Fruit fly (Drosophila melanogaster) whole organism, wandering third instar larva: ENCODE data around the gene Muc18B.

ENCODE experiments used
- Abd-B ChIP-seq: fragments of >200 bp; optimal IDR thresholded peaks from 2 replicates; lab custom pipeline; 2017; ENCODE audit warnings: missing biosample characterization, missing genetic modification characterization
- CG32264 ChIP-seq: fragments of 200-800 bp; sonication (Bioruptor generic); optimal IDR thresholded peaks from 2 replicates; lab custom pipeline; 2016; ENCODE audit warnings: missing biosample characterization, missing genetic modification characterization
- CrebA ChIP-seq: fragments of 200-800 bp; sonication (Bioruptor generic); optimal IDR thresholded peaks from 2 replicates; lab custom pipeline; 2016; ENCODE audit warnings: missing biosample characterization, mild to moderate bottlenecking, missing genetic modification characterization, borderline replicate concordance
- GATAd ChIP-seq: sonication (Bioruptor generic); optimal IDR thresholded peaks from 2 replicates; lab custom pipeline; 2016; ENCODE audit warnings: missing biosample characterization, missing genetic modification characterization
- br ChIP-seq: fragments of 200-800 bp; sonication (Bioruptor generic); optimal IDR thresholded peaks from 2 replicates; lab custom pipeline; 2016; ENCODE audit warnings: missing biosample characterization, missing genetic modification characterization
- ey ChIP-seq: fragments of 200-800 bp; sonication (Bioruptor generic); optimal IDR thresholded peaks from 2 replicates; lab custom pipeline; 2016; ENCODE audit warnings: missing biosample characterization, missing genetic modification characterization
- fru ChIP-seq: fragments of 200-800 bp; sonication (Bioruptor generic); optimal IDR thresholded peaks from 3 replicates; lab custom pipeline; 2016; ENCODE audit warnings: missing biosample characterization, mild to moderate bottlenecking, missing genetic modification characterization
- lola ChIP-seq: fragments of >200 bp; optimal IDR thresholded peaks from 2 replicates; lab custom pipeline; 2017; ENCODE audit warnings: missing biosample characterization, missing genetic modification characterization
- psq ChIP-seq: fragments of 200-800 bp; sonication (Bioruptor generic); optimal IDR thresholded peaks from 3 replicates; lab custom pipeline; 2017; ENCODE audit warnings: missing biosample characterization, mild to moderate bottlenecking, missing genetic modification characterization, moderate library complexity
- usp ChIP-seq: fragments of >200 bp; optimal IDR thresholded peaks from 2 replicates; lab custom pipeline; 2017; ENCODE audit warnings: missing biosample characterization, missing genetic modification characterization

DNA sequence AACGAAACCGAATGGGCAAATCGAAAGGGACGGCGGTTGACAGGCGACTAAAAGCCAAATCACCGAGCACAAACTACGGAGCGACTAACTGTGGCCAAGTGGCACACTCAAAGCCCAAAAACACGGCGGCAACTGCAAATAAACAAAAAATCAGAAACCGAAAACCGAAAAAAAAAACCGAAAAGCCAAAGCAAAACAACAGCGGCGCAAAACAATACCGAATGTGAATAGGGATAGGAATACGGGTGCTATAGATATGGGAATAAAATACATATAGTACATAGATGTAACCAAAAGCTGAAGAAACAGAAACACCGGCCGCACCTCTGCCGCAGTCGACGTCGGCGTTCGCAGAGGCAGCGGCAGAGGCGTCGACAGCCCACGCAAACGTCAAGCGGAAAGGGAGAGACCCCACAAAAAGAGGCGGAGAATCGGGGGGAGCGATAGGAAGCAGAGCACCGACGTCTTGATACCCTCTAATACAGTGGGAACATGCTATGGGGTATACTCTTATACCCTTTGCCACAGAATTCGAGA lies 48.2 kb upstream of the Muc18B start, which contains the start of gene RhoGAP18B:
- TF ChIP-seq CrebA (GFP tag; lab: Kevin White, UChicago) (no peak), lola (GFP tag; lab: Kevin White, UChicago) (peak; percentile 3), usp (GFP tag; lab: Kevin White, UChicago) (no peak), psq (no peak), fru (GFP tag; lab: Kevin White, UChicago) (no peak), CG32264 (GFP tag; lab: Kevin White, UChicago) (no peak), GATAd (GFP tag; lab: Kevin White, UChicago) (no peak), Abd-B (GFP tag; lab: Kevin White, UChicago) (no peak), br (GFP tag; lab: Kevin White, UChicago) (no peak), ey (no peak)
